Fruit fly (Drosophila melanogaster): Measurements from ENCODE around the gene CG15387.
A peak's percentile ranks its signal among the peaks of the same experiment; 100 is the strongest.

The CG15387 gene

dm6 chr2L:2214004-2214403 is 12.1 kb downstream of the CG15387 start, which contains the start of the genes Uch and CG34174 (continued):
- TF ChIP-seq dm (GFP tag; optimal IDR thresholded peaks at IDR 0.05) (no peak), Blimp-1 (GFP tag; optimal IDR thresholded peaks at IDR 0.05) (no peak), YL-1 (GFP tag; optimal IDR thresholded peaks at IDR 0.05) (peak; percentile 37), gt (GFP tag; IDR thresholded peaks at IDR 0.05) (no peak), Hr39 (optimal IDR thresholded peaks at IDR 0.05) (no peak), CG6654 (GFP tag; optimal IDR thresholded peaks at IDR 0.05) (no peak), bsh (GFP tag; optimal IDR thresholded peaks at IDR 0.05) (peak in 1 of 2 experiments; percentile 11), gfzf (GFP tag; optimal IDR thresholded peaks at IDR 0.05) (no peak), TFAM (GFP tag; optimal IDR thresholded peaks at IDR 0.05) (no peak), CG13624 (GFP tag; optimal IDR thresholded peaks at IDR 0.05) (peak; percentile 45), kay (GFP tag; optimal IDR thresholded peaks at IDR 0.05) (no peak), CG3281 (GFP tag; optimal IDR thresholded peaks at IDR 0.05) (peak; percentile 28), Dip2 (GFP tag; IDR thresholded peaks at IDR 0.05) (no peak), CG9876 (GFP tag; optimal IDR thresholded peaks at IDR 0.05) (no peak), cad (GFP tag; optimal IDR thresholded peaks at IDR 0.05) (no peak), sisA (GFP tag; IDR thresholded peaks at IDR 0.05) (no peak), jing (GFP tag; optimal IDR thresholded peaks at IDR 0.05) (no peak), CG2875 (GFP tag; optimal IDR thresholded peaks at IDR 0.05) (no peak), Dfd (GFP tag; optimal IDR thresholded peaks at IDR 0.05) (no peak), Hr78 (GFP tag; optimal IDR thresholded peaks at IDR 0.05) (no peak), nerfin-1 (tag; optimal IDR thresholded peaks at IDR 0.05) (peak; percentile 24), Lim3 (GFP tag; IDR thresholded peaks at IDR 0.05) (no peak), CG6791 (GFP tag; IDR thresholded peaks at IDR 0.05; ENCODE audit: partially characterized antibody) (peak; percentile 65), danr (GFP tag; IDR thresholded peaks at IDR 0.05) (no peak), ems (GFP tag; optimal IDR thresholded peaks at IDR 0.05) (no peak), HmgZ (tag; optimal IDR thresholded peaks at IDR 0.05) (peak; percentile 65), CG5180 (GFP tag; optimal IDR thresholded peaks at IDR 0.05) (no peak), peb (GFP tag; IDR thresholded peaks at IDR 0.05) (no peak), CG30431 (GFP tag; optimal IDR thresholded peaks at IDR 0.05) (no peak), CG17186 (GFP tag; optimal IDR thresholded peaks at IDR 0.05) (peak; percentile 24), CG30020 (tag; optimal IDR thresholded peaks at IDR 0.05) (peak; percentile 32), caup (GFP tag; optimal IDR thresholded peaks at IDR 0.05; ENCODE audit: severe bottlenecking) (peak; percentile 1), CG2120 (GFP tag; optimal IDR thresholded peaks at IDR 0.05) (peak; percentile 5), gsb-n (tag; optimal IDR thresholded peaks at IDR 0.05) (no peak), Side (GFP tag; optimal IDR thresholded peaks at IDR 0.05) (no peak), CG8388 (GFP tag; optimal IDR thresholded peaks at IDR 0.05) (no peak), az2 (GFP tag; optimal IDR thresholded peaks at IDR 0.05) (no peak), btn (GFP tag; optimal IDR thresholded peaks at IDR 0.05) (no peak), CG10321 (GFP tag; IDR thresholded peaks at IDR 0.05) (no peak), crp (GFP tag; optimal IDR thresholded peaks at IDR 0.05) (peak in 1 of 2 experiments; percentile 39), Doc2 (GFP tag; IDR thresholded peaks at IDR 0.05) (no peak), slou (GFP tag; optimal IDR thresholded peaks at IDR 0.05) (no peak), CG6254 (GFP tag; optimal IDR thresholded peaks at IDR 0.05) (no peak), CG8478 (optimal IDR thresholded peaks at IDR 0.05) (no peak), E2f2 (GFP tag; IDR thresholded peaks at IDR 0.05) (peak; percentile 18; the same call in 1 of the 2 replicates), sr (GFP tag; IDR thresholded peaks at IDR 0.05) (no peak), p53 (GFP tag; optimal IDR thresholded peaks at IDR 0.05) (no peak), CG4617 (GFP tag; optimal IDR thresholded peaks at IDR 0.05; ENCODE audit: borderline replicate concordance) (peak; percentile 42), CG31441 (GFP tag; IDR thresholded peaks at IDR 0.05) (0 out of 2 replicates have a peak, but pooled peaks have one; percentile 12), ftz-f1 (GFP tag; optimal IDR thresholded peaks at IDR 0.05) (no peak), Asciz (GFP tag; optimal IDR thresholded peaks at IDR 0.05) (no peak), CG6689 (GFP tag; IDR thresholded peaks at IDR 0.05) (no peak)

Measured in whole organism, embryonic.